Fruit fly (Drosophila melanogaster) whole organism, wandering third instar larva: Measurements from ENCODE around the gene CG6168.

Experiments
- CG32264 ChIP-seq: fragments of 200-800 bp; sonication (Bioruptor generic); optimal IDR thresholded peaks from 2 replicates; lab custom pipeline; 2016; ENCODE audit warnings: missing biosample characterization, missing genetic modification characterization
- Dfd ChIP-seq: fragments of >200 bp; optimal IDR thresholded peaks from 2 replicates; lab custom pipeline; 2017; ENCODE audit warnings: missing biosample characterization, missing genetic modification characterization
- HLH106 ChIP-seq: fragments of 200-800 bp; optimal IDR thresholded peaks from 3 replicates; lab custom pipeline; 2019; ENCODE audit warnings: missing biosample characterization, mild to moderate bottlenecking, missing genetic modification characterization, moderate library complexity
- Hr78 ChIP-seq: fragments of >200 bp; optimal IDR thresholded peaks from 2 replicates; lab custom pipeline; 2017; ENCODE audit warnings: missing biosample characterization, missing genetic modification characterization
- Mio ChIP-seq: sonication (Bioruptor generic); optimal IDR thresholded peaks from 2 replicates; lab custom pipeline; 2016; ENCODE audit warnings: missing biosample characterization, missing genetic modification characterization
- Vsx2 ChIP-seq: fragments of 200-300, 225-300 bp; sonication (Bioruptor generic); optimal IDR thresholded peaks from 2 replicates; lab custom pipeline; 2018; ENCODE audit warnings: missing biosample characterization, missing genetic modification characterization; ENCODE audit not compliant: partially characterized antibody
- brk ChIP-seq: fragments of 200-800 bp; sonication (Bioruptor generic); optimal IDR thresholded peaks from 2 replicates; lab custom pipeline; 2016; ENCODE audit warnings: missing biosample characterization, mild to moderate bottlenecking, missing genetic modification characterization
- dl ChIP-seq, 2 experiments: fragments of 175-275, 200-275 bp in 1 of 2; fragments of 200-275 bp in 1 of 2; sonication (Bioruptor generic); optimal IDR thresholded peaks; lab custom pipeline; 2018; ENCODE audit warnings: mild to moderate bottlenecking in 2 of 2, missing biosample characterization in 2 of 2, missing genetic modification characterization in 2 of 2, moderate library complexity in 2 of 2; ENCODE audit not compliant: partially characterized antibody in 2 of 2, insufficient read depth in 1 of 2
- h ChIP-seq: fragments of 200-800 bp; sonication (Bioruptor generic); optimal IDR thresholded peaks from 3 replicates; lab custom pipeline; 2016; ENCODE audit warnings: missing biosample characterization, mild to moderate bottlenecking, missing genetic modification characterization
- psq ChIP-seq: fragments of 200-800 bp; sonication (Bioruptor generic); optimal IDR thresholded peaks from 3 replicates; lab custom pipeline; 2017; ENCODE audit warnings: missing biosample characterization, mild to moderate bottlenecking, missing genetic modification characterization, moderate library complexity

DNA sequence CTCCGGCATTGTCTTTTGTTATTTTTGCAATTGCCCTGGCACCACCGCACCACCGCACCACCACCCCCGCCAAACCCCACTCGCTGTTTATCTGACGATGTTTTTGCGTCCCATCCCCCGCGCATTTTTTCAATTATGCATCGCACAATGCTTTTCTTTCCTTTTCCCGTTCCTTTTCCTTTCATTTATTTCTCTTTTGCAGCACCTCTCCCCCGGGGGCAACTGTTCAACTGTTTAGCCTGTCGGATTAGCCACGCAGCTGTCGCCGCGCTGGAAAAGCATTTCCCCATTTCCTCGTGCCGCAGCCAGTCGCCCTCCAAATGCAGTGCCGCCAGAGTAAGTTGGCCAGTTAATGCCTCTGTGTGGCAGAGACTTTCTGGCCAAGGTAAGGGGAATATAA lies 22.3 kb downstream of the CG6168 start:
- TF ChIP-seq brk (GFP tag; lab: Kevin White, UChicago): no peak
- no peak for TF ChIP-seq dl (GFP tag; optimal IDR thresholded peaks at IDR 0.05; lab: Kevin White, UChicago; ENCODE audit: insufficient read depth in 1 of 2, partially characterized antibody in 2 of 2)
- TF ChIP-seq Vsx2: no peak
- TF ChIP-seq h: no peak
- no peak for TF ChIP-seq psq (GFP tag; lab: Kevin White, UChicago)
- no peak for TF ChIP-seq Dfd (GFP tag; lab: Kevin White, UChicago)
- TF ChIP-seq Mio: no peak
- no peak for TF ChIP-seq HLH106
- no peak for TF ChIP-seq CG32264 (GFP tag; lab: Kevin White, UChicago)
- no peak for TF ChIP-seq Hr78
